Worm (Caenorhabditis elegans): ENCODE measurements around the gene T01B4.3.

T01B4.3 gene

ce11 chrX:16352503-16352902 lies 35.0 kb upstream of the T01B4.3 start (continued):
- no peak for TF ChIP-seq hlh-17 (GFP tag; optimal IDR thresholded peaks at IDR 0.05; ENCODE audit: borderline replicate concordance)
- no peak for TF ChIP-seq fos-1 (tag; optimal IDR thresholded peaks at IDR 0.05)
- no peak for TF ChIP-seq skn-1 (tag; optimal IDR thresholded peaks at IDR 0.05)
- TF ChIP-seq nhr-11 (tag; optimal IDR thresholded peaks at IDR 0.05): no peak
- no peak for TF ChIP-seq egl-13 (tag; optimal IDR thresholded peaks at IDR 0.05)
- TF ChIP-seq C16A3.4 (tag; optimal IDR thresholded peaks at IDR 0.05): no peak
- peak; percentile 46 for TF ChIP-seq nhr-85 (tag)

- TF ChIP-seq mep-1 (tag; optimal IDR thresholded peaks at IDR 0.05) (peak; percentile 41), efl-3 (GFP tag; optimal IDR thresholded peaks at IDR 0.05) (no peak), fkh-8 (tag; optimal IDR thresholded peaks at IDR 0.05) (no peak), ceh-82 (tag; optimal IDR thresholded peaks at IDR 0.05) (peak in 1 of 3 experiments; percentile 16), nhr-19 (GFP tag; conservative IDR thresholded peaks at IDR 0.05) (peak; percentile 64), nhr-20 (tag; optimal IDR thresholded peaks at IDR 0.05) (peak; percentile 75), lin-39 (tag; optimal IDR thresholded peaks at IDR 0.05) (no peak), C04F5.9 (tag; optimal IDR thresholded peaks at IDR 0.05) (no peak), ama-1 (optimal IDR thresholded peaks at IDR 0.05) (no peak), lir-3 (tag; optimal IDR thresholded peaks at IDR 0.05; ENCODE audit: poor library complexity) (no peak), mef-2 (tag; optimal IDR thresholded peaks at IDR 0.05) (no peak), hpl-2 (GFP tag; optimal IDR thresholded peaks at IDR 0.05) (no peak), zag-1 (tag; optimal IDR thresholded peaks at IDR 0.05) (no peak), tbx-2 (tag; optimal IDR thresholded peaks at IDR 0.05) (peak; percentile 48), isw-1 (GFP tag; IDR thresholded peaks at IDR 0.05) (no peak), sox-4 (tag; optimal IDR thresholded peaks at IDR 0.05) (no peak), ceh-8 (GFP tag; optimal IDR thresholded peaks at IDR 0.05) (no peak), ceh-90 (tag; optimal IDR thresholded peaks at IDR 0.05) (no peak), nhr-84 (tag; optimal IDR thresholded peaks at IDR 0.05) (no peak), dpl-1 (GFP tag; optimal IDR thresholded peaks at IDR 0.05) (no peak), Y116A8C.19 (tag; optimal IDR thresholded peaks at IDR 0.05; ENCODE audit: borderline replicate concordance) (no peak), lin-13 (GFP tag; optimal IDR thresholded peaks at IDR 0.05) (no peak), grh-1 (GFP tag; IDR thresholded peaks at IDR 0.05) (no peak), fkh-10 (GFP tag; optimal IDR thresholded peaks at IDR 0.05) (no peak), blmp-1 (tag; optimal IDR thresholded peaks at IDR 0.05) (peak; percentile 76), ces-1 (GFP tag; optimal IDR thresholded peaks at IDR 0.05) (no peak), unc-98 (GFP tag; IDR thresholded peaks at IDR 0.05) (no peak), fkh-4 (tag; optimal IDR thresholded peaks at IDR 0.05; ENCODE audit: borderline replicate concordance) (no peak), nhr-77 (tag; optimal IDR thresholded peaks at IDR 0.05) (peak; percentile 38), nhr-71 (tag; optimal IDR thresholded peaks at IDR 0.05) (peak; percentile 64), hlh-17 (GFP tag; optimal IDR thresholded peaks at IDR 0.05; ENCODE audit: borderline replicate concordance) (no peak), nhr-237 (tag; optimal IDR thresholded peaks at IDR 0.05) (no peak), efl-1 (optimal IDR thresholded peaks at IDR 0.05) (no peak), efl-1 (GFP tag; optimal IDR thresholded peaks at IDR 0.05 in 1 of 2) (no peak), sptf-1 (tag; optimal IDR thresholded peaks at IDR 0.05) (no peak), unc-86 (tag; optimal IDR thresholded peaks at IDR 0.05) (no peak), swsn-7 (tag; optimal IDR thresholded peaks at IDR 0.05) (no peak), nhr-90 (tag; optimal IDR thresholded peaks at IDR 0.05; ENCODE audit: poor library complexity) (peak; percentile 54), ceh-88 (GFP tag; IDR thresholded peaks at IDR 0.05) (no peak), aly-2 (tag; optimal IDR thresholded peaks at IDR 0.05) (no peak), unc-62 (GFP tag; optimal IDR thresholded peaks at IDR 0.05) (no peak), ztf-11 (tag; optimal IDR thresholded peaks at IDR 0.05) (no peak), jun-1 (tag; optimal IDR thresholded peaks at IDR 0.05) (peak; percentile 53), irx-1 (tag; optimal IDR thresholded peaks at IDR 0.05) (no peak), lin-35 (GFP tag; optimal IDR thresholded peaks at IDR 0.05) (peak in 1 of 2 experiments; percentile 75), sup-37 (GFP tag; optimal IDR thresholded peaks at IDR 0.05) (no peak), F16B12.6 (tag; optimal IDR thresholded peaks at IDR 0.05) (no peak), aha-1 (tag; optimal IDR thresholded peaks at IDR 0.05) (no peak)
Observed at ce11 chrX:16349019-16349418, 31.5 kb upstream of the T01B4.3 start.

Data from whole organism, L1 larva.